Worm (Caenorhabditis elegans) whole organism, L3 larva: ENCODE measurements around the gene F01E11.20.

Source experiments
- aly-2 ChIP-seq: fragments of 150-350 bp; optimal IDR thresholded peaks from 2 replicates; lab custom pipeline; 2014; ENCODE audit warnings: missing biosample characterization, missing genetic modification characterization
- ceh-28 ChIP-seq: fragments of 150-350 bp; optimal IDR thresholded peaks from 2 replicates; lab custom pipeline; 2014; ENCODE audit warnings: missing biosample characterization, missing genetic modification reagents, missing genetic modification characterization
- elt-3 ChIP-seq, 3 experiments: fragments of 150-350 bp in 1 of 3; sonication (generic microtip) in 2 of 3; optimal IDR thresholded peaks; 2 replicates in 2 of 3; 4 replicates in 1 of 3; lab custom pipeline; 2014 to 2017; ENCODE audit warnings: missing biosample characterization in 3 of 3, missing genetic modification characterization in 3 of 3
- mdl-1 ChIP-seq: fragments of 150-350 bp; optimal IDR thresholded peaks from 2 replicates; lab custom pipeline; 2014; ENCODE audit warnings: missing biosample characterization, missing genetic modification characterization
- nhr-12 ChIP-seq: fragments of 150-350 bp; optimal IDR thresholded peaks from 2 replicates; lab custom pipeline; 2014; ENCODE audit warnings: missing biosample characterization, missing genetic modification characterization
- nhr-28 ChIP-seq: fragments of 150-350 bp; optimal IDR thresholded peaks from 2 replicates; lab custom pipeline; 2014; ENCODE audit warnings: missing biosample characterization, missing genetic modification characterization
- sea-2 ChIP-seq: fragments of 150-350 bp; sonication (generic microtip); optimal IDR thresholded peaks from 4 replicates; lab custom pipeline; 2014; ENCODE audit warnings: missing biosample characterization, missing genetic modification reagents, missing genetic modification characterization
- zag-1 ChIP-seq: fragments of 150-350 bp; optimal IDR thresholded peaks from 2 replicates; lab custom pipeline; 2014; ENCODE audit warnings: missing biosample characterization, missing genetic modification characterization
- ztf-11 ChIP-seq: fragments of 150-350 bp; optimal IDR thresholded peaks from 2 replicates; lab custom pipeline; 2014; ENCODE audit warnings: missing biosample characterization, missing genetic modification characterization

The F01E11.20 gene

ce11 chrX:6946789-6947188 lies 49.6 kb downstream of the F01E11.20 start:
- TF ChIP-seq nhr-12 (tag; lab: Kevin White, UChicago) (no peak), mdl-1 (tag; lab: Kevin White, UChicago) (no peak), zag-1 (tag; lab: Kevin White, UChicago) (no peak), nhr-28 (tag; lab: Kevin White, UChicago) (no peak), aly-2 (tag; lab: Kevin White, UChicago) (no peak), elt-3 (tag; optimal IDR thresholded peaks at IDR 0.05; lab: Kevin White, UChicago) (no peak), ztf-11 (tag; lab: Kevin White, UChicago) (no peak), ceh-28 (tag; lab: Kevin White, UChicago) (no peak), sea-2 (GFP tag; lab: Kevin White, UChicago) (no peak)
